Worm (Caenorhabditis elegans): ENCODE measurements around the gene K08D9.2.

- TF ChIP-seq lag-1 (GFP tag; IDR thresholded peaks at IDR 0.05) (no peak), aptf-2 (GFP tag; conservative IDR thresholded peaks at IDR 0.05) (no peak), pha-4 (tag; optimal IDR thresholded peaks at IDR 0.05) (no peak), aptf-3 (GFP tag; IDR thresholded peaks at IDR 0.05) (no peak), rec-8 (tag; optimal IDR thresholded peaks at IDR 0.05) (no peak), ama-1 (optimal IDR thresholded peaks at IDR 0.05) (no peak), ama-1 (GFP tag; optimal IDR thresholded peaks at IDR 0.05) (no peak), nfya-2 (GFP tag; IDR thresholded peaks at IDR 0.05) (no peak), F22D6.2 (tag; optimal IDR thresholded peaks at IDR 0.05) (no peak), F55B11.4 (tag; optimal IDR thresholded peaks at IDR 0.05; ENCODE audit: borderline replicate concordance, insufficient read depth) (no peak), him-1 (tag; optimal IDR thresholded peaks at IDR 0.05) (no peak)
These were observed at the start of gene K08D9.2 for ce11 chrV:3227373-3227772.

Measured in whole organism, young adult.